Worm (Caenorhabditis elegans) whole organism, late embryonic: ENCODE measurements around the gene twk-10.

ENCODE experiments used
- K09A11.1 ChIP-seq: sonication (generic microtip); optimal IDR thresholded peaks from 2 replicates; lab custom pipeline; 2017; ENCODE audit warnings: antibody characterized with exemption, mild to moderate bottlenecking, missing genetic modification characterization, missing compliant biosample characterization; ENCODE audit not compliant: insufficient read depth
- ceh-22 ChIP-seq: sonication (generic microtip); optimal IDR thresholded peaks from 2 replicates; lab custom pipeline; 2017; ENCODE audit warnings: missing biosample characterization, missing genetic modification characterization
- ceh-45 ChIP-seq: fragments of 200-800 bp; sonication (Bioruptor generic); IDR thresholded peaks from 2 replicates; pipeline ENCODE4 v1.3.6; 2022; ENCODE audit warnings: missing genetic modification reagents, missing genetic modification characterization, missing compliant biosample characterization
- che-1 ChIP-seq: sonication (generic microtip); optimal IDR thresholded peaks from 2 replicates; lab custom pipeline; 2016; ENCODE audit warnings: mild to moderate bottlenecking, missing genetic modification characterization, missing compliant biosample characterization
- elt-4 ChIP-seq: sonication (generic microtip); optimal IDR thresholded peaks from 2 replicates; lab custom pipeline; 2016; ENCODE audit warnings: missing genetic modification characterization, missing compliant biosample characterization
- fkh-10 ChIP-seq: fragments of 150-350 bp; optimal IDR thresholded peaks from 2 replicates; lab custom pipeline; 2014; ENCODE audit warnings: missing biosample characterization, missing genetic modification reagents, missing genetic modification characterization
- hlh-30 ChIP-seq: sonication (generic microtip); optimal IDR thresholded peaks from 2 replicates; lab custom pipeline; 2017; ENCODE audit warnings: antibody characterized with exemption, missing genetic modification characterization, missing compliant biosample characterization; ENCODE audit not compliant: insufficient read depth
- hlh-8 ChIP-seq: sonication (generic microtip); optimal IDR thresholded peaks from 2 replicates; lab custom pipeline; 2016; ENCODE audit warnings: missing genotype, missing genetic modification characterization, missing compliant biosample characterization
- lin-11 ChIP-seq: fragments of 200-800 bp; sonication (Bioruptor generic); optimal IDR thresholded peaks from 2 replicates; lab custom pipeline; 2018; ENCODE audit warnings: mild to moderate bottlenecking, missing genetic modification characterization, missing compliant biosample characterization
- nhr-232 ChIP-seq: sonication (generic microtip); optimal IDR thresholded peaks from 2 replicates; lab custom pipeline; 2016; ENCODE audit warnings: missing genetic modification characterization, missing compliant biosample characterization
- pag-3 ChIP-seq: sonication (generic microtip); optimal IDR thresholded peaks from 2 replicates; lab custom pipeline; 2016; ENCODE audit warnings: missing compliant biosample characterization, missing genetic modification characterization, borderline replicate concordance
- zip-5 ChIP-seq: sonication (generic microtip); optimal IDR thresholded peaks from 2 replicates; lab custom pipeline; 2016; ENCODE audit warnings: missing genetic modification characterization, missing compliant biosample characterization

- TF ChIP-seq K09A11.1 (tag; lab: Kevin White, UChicago): no peak
- no peak for TF ChIP-seq hlh-8
- no peak for TF ChIP-seq che-1 (tag; lab: Kevin White, UChicago)
- TF ChIP-seq nhr-232: no peak
- TF ChIP-seq lin-11 (tag; lab: Kevin White, UChicago): no peak
- TF ChIP-seq zip-5 (tag; lab: Kevin White, UChicago): no peak
- no peak for TF ChIP-seq pag-3 (tag; lab: Kevin White, UChicago)
- no peak for TF ChIP-seq elt-4 (tag; lab: Kevin White, UChicago)
- no peak for TF ChIP-seq ceh-45 (GFP tag; lab: Robert Waterston, UW)
- TF ChIP-seq ceh-22 (tag; lab: Kevin White, UChicago): no peak
- no peak for TF ChIP-seq fkh-10 (GFP tag; lab: Kevin White, UChicago)
- TF ChIP-seq hlh-30: no peak
These were observed 9.5 kb downstream of the twk-10 start, which contains the start of gene spp-19 for ce11 chrV:6561592-6561991.
